Fruit fly (Drosophila melanogaster) whole organism, prepupa: ENCODE results near the gene CG13060.

Experiments used
- CG1621 ChIP-seq: fragments of 200-800 bp; sonication (Bioruptor generic); optimal IDR thresholded peaks from 3 replicates; lab custom pipeline; 2018; ENCODE audit warnings: missing biosample characterization, mild to moderate bottlenecking, missing genetic modification characterization
- CG8632 ChIP-seq: fragments of 200-800 bp; sonication (Bioruptor generic); optimal IDR thresholded peaks from 3 replicates; lab custom pipeline; 2016; ENCODE audit warnings: missing biosample characterization, missing genetic modification characterization
- Ets96B ChIP-seq: fragments of 200-800 bp; optimal IDR thresholded peaks from 2 replicates; lab custom pipeline; 2019; ENCODE audit warnings: missing biosample characterization, mild to moderate bottlenecking, missing genetic modification characterization, moderate library complexity

dm6 chr3L:16362119-16362653, 42.5 kb downstream of the CG13060 start, which contains the start of gene Cpr72Ea:
- TF ChIP-seq Ets96B (tag; lab: Kevin White, UChicago) (peak; percentile 37), CG1621 (tag; lab: Kevin White, UChicago) (no peak), CG8632 (no peak)
